Worm (Caenorhabditis elegans): Measurements from ENCODE around the gene Y45F10D.7.

Y45F10D.7 gene

ce11 chrIV:13777480-13777879 is 11.2 kb upstream of the Y45F10D.7 start, which contains the start of gene rpl-18 (continued):
- TF ChIP-seq gmeb-1 (tag; optimal IDR thresholded peaks at IDR 0.05) (peak; percentile 73), dmd-4 (tag; optimal IDR thresholded peaks at IDR 0.05) (no peak), nhr-12 (tag; optimal IDR thresholded peaks at IDR 0.05) (no peak), ztf-1 (GFP tag; conservative IDR thresholded peaks at IDR 0.05) (no peak), unc-39 (tag; optimal IDR thresholded peaks at IDR 0.05) (no peak), mdl-1 (tag; optimal IDR thresholded peaks at IDR 0.05) (no peak), mab-5 (tag; optimal IDR thresholded peaks at IDR 0.05) (no peak), nhr-21 (tag; optimal IDR thresholded peaks at IDR 0.05) (peak; percentile 36), crh-2 (tag; optimal IDR thresholded peaks at IDR 0.05) (peak; percentile 55)

- TF ChIP-seq Y55F3AM.14 (GFP tag; optimal IDR thresholded peaks at IDR 0.05) = no peak
- peak; percentile 9 for TF ChIP-seq ama-1 (optimal IDR thresholded peaks at IDR 0.05)
- no peak for TF ChIP-seq sma-3 (GFP tag; optimal IDR thresholded peaks at IDR 0.05)
- TF ChIP-seq blmp-1 (tag; optimal IDR thresholded peaks at IDR 0.05; ENCODE audit: insufficient read depth) = no peak
- no peak for TF ChIP-seq peb-1 (tag; optimal IDR thresholded peaks at IDR 0.05)
These were observed 10.0 kb upstream of the Y45F10D.7 start, which contains the start of gene gly-10 for ce11 chrIV:13778710-13779109. Gene gly-10, plus strand, starts transcription at chrIV:13779096.

- no peak for TF ChIP-seq nhr-10 (tag; optimal IDR thresholded peaks at IDR 0.05)
These were observed 6.4 kb upstream of the Y45F10D.7 start for ce11 chrIV:13782319-13782718.

- no peak for TF ChIP-seq skn-1 (tag; optimal IDR thresholded peaks at IDR 0.05)
- TF ChIP-seq sma-3 (GFP tag; optimal IDR thresholded peaks at IDR 0.05) = no peak
- peak; percentile 52 for TF ChIP-seq C34F6.9 (tag; optimal IDR thresholded peaks at IDR 0.05)
- TF ChIP-seq F13H6.1 (tag; optimal IDR thresholded peaks at IDR 0.05) = peak; percentile 2
- peak; percentile 33 for TF ChIP-seq crh-2 (tag; optimal IDR thresholded peaks at IDR 0.05)
- no peak for TF ChIP-seq nhr-237 (tag; optimal IDR thresholded peaks at IDR 0.05)
- peak in 1 of 2 experiments; percentile 76 for TF ChIP-seq lsy-2 (tag; optimal IDR thresholded peaks at IDR 0.05)
- TF ChIP-seq gmeb-1 (tag; optimal IDR thresholded peaks at IDR 0.05) = peak; percentile 12
- TF ChIP-seq unc-55 (GFP tag; optimal IDR thresholded peaks at IDR 0.05) = peak; percentile 62
- no peak for TF ChIP-seq elt-1 (tag; optimal IDR thresholded peaks at IDR 0.05)
- TF ChIP-seq nhr-129 (tag; optimal IDR thresholded peaks at IDR 0.05) = peak; percentile 77
These were observed 5.3 kb upstream of the Y45F10D.7 start, which contains the start of gene iscu-1 for ce11 chrIV:13783237-13784012. Gene iscu-1, plus strand, starts transcription at chrIV:13783962.

- TF ChIP-seq R02D3.7 (tag; optimal IDR thresholded peaks at IDR 0.05) = no peak
- TF ChIP-seq ama-1 (optimal IDR thresholded peaks at IDR 0.05) = peak; percentile 17
- peak; percentile 44 for TF ChIP-seq nhr-129 (tag; optimal IDR thresholded peaks at IDR 0.05)
- no peak for TF ChIP-seq dmd-4 (tag; optimal IDR thresholded peaks at IDR 0.05)
- TF ChIP-seq nhr-23 (tag; optimal IDR thresholded peaks at IDR 0.05) = no peak
- TF ChIP-seq nhr-10 (tag; optimal IDR thresholded peaks at IDR 0.05) = no peak
- TF ChIP-seq blmp-1 (tag; optimal IDR thresholded peaks at IDR 0.05; ENCODE audit: insufficient read depth) = no peak
- no peak for TF ChIP-seq nhr-11 (tag; optimal IDR thresholded peaks at IDR 0.05)
- TF ChIP-seq unc-62 (GFP tag; optimal IDR thresholded peaks at IDR 0.05) = no peak
- TF ChIP-seq ceh-82 (tag; optimal IDR thresholded peaks at IDR 0.05) = no peak
- no peak for TF ChIP-seq crh-2 (tag; optimal IDR thresholded peaks at IDR 0.05)
These were observed 3.9 kb upstream of the Y45F10D.7 start for ce11 chrIV:13784774-13785173.

ce11 chrIV:13785545-13785944 is 3.2 kb upstream of the Y45F10D.7 start, which contains the start of gene lact-9:
Gene lact-9, minus strand, starts transcription at chrIV:13785645.
- no peak for TF ChIP-seq blmp-1 (tag; optimal IDR thresholded peaks at IDR 0.05; ENCODE audit: insufficient read depth)
- no peak for TF ChIP-seq mbf-1 (tag; optimal IDR thresholded peaks at IDR 0.05)
- no peak for TF ChIP-seq Y55F3AM.14 (GFP tag; optimal IDR thresholded peaks at IDR 0.05)
- no peak for TF ChIP-seq lin-13 (GFP tag; optimal IDR thresholded peaks at IDR 0.05)
- TF ChIP-seq lin-39 (tag; optimal IDR thresholded peaks at IDR 0.05) = no peak
- TF ChIP-seq ama-1 (optimal IDR thresholded peaks at IDR 0.05) = no peak
- no peak for TF ChIP-seq mab-5 (tag; optimal IDR thresholded peaks at IDR 0.05)
- TF ChIP-seq sma-3 (GFP tag; optimal IDR thresholded peaks at IDR 0.05) = no peak
- no peak for TF ChIP-seq elt-1 (tag; optimal IDR thresholded peaks at IDR 0.05)
- no peak for TF ChIP-seq nhr-129 (tag; optimal IDR thresholded peaks at IDR 0.05)
